Fruit fly (Drosophila melanogaster) whole organism, prepupa: Measurements from ENCODE around the gene CG9586.
A peak's percentile ranks its signal among the peaks of the same experiment; 100 is the strongest.

Source experiments
- Blimp-1 ChIP-seq: fragments of 200-800 bp; sonication (Bioruptor generic); optimal IDR thresholded peaks from 3 replicates; lab custom pipeline; 2017; ENCODE audit warnings: missing biosample characterization, missing genetic modification characterization, mild to moderate bottlenecking, moderate library complexity, missing genetic modification reagents
- CG10631 ChIP-seq: fragments of 200-800 bp; sonication (Bioruptor generic); optimal IDR thresholded peaks from 2 replicates; lab custom pipeline; 2016; ENCODE audit warnings: missing biosample characterization, missing genetic modification characterization
- CG10669 ChIP-seq: fragments of 200-800 bp; sonication (Bioruptor generic); optimal IDR thresholded peaks from 3 replicates; lab custom pipeline; 2018; ENCODE audit warnings: missing biosample characterization, mild to moderate bottlenecking, missing genetic modification characterization, moderate library complexity
- CG11902 ChIP-seq: fragments of 200-800 bp; sonication (Bioruptor generic); optimal IDR thresholded peaks from 3 replicates; lab custom pipeline; 2016; ENCODE audit warnings: missing biosample characterization, missing genetic modification characterization
- CG15336 ChIP-seq: fragments of 200-800 bp; sonication (Bioruptor generic); IDR thresholded peaks from 2 replicates; pipeline ENCODE4 v1.3.6; 2022; ENCODE audit warnings: missing biosample characterization, missing genetic modification characterization
- CG1621 ChIP-seq: fragments of 200-800 bp; sonication (Bioruptor generic); optimal IDR thresholded peaks from 3 replicates; lab custom pipeline; 2018; ENCODE audit warnings: missing biosample characterization, mild to moderate bottlenecking, missing genetic modification characterization
- CG3032 ChIP-seq: fragments of 200-800 bp; optimal IDR thresholded peaks from 2 replicates; lab custom pipeline; 2019; ENCODE audit warnings: missing biosample characterization, mild to moderate bottlenecking, missing genetic modification characterization, moderate library complexity
- CG32006 ChIP-seq: fragments of 200-800 bp; sonication (Bioruptor generic); optimal IDR thresholded peaks from 3 replicates; lab custom pipeline; 2017; ENCODE audit warnings: missing biosample characterization, mild to moderate bottlenecking, missing genetic modification characterization
- CG34406 ChIP-seq: fragments of 200-800 bp; sonication (Bioruptor generic); optimal IDR thresholded peaks from 3 replicates; lab custom pipeline; 2016; ENCODE audit warnings: missing biosample characterization, missing genetic modification characterization
- CG3919 ChIP-seq: fragments of 200-800 bp; sonication (Bioruptor generic); optimal IDR thresholded peaks from 3 replicates; lab custom pipeline; 2016; ENCODE audit warnings: missing biosample characterization, missing genetic modification characterization
- CG6163 ChIP-seq: fragments of 200-800 bp; sonication (Bioruptor generic); IDR thresholded peaks from 3 replicates; pipeline ENCODE4 v1.3.6; 2022; ENCODE audit warnings: missing biosample characterization, missing genetic modification characterization
- CG6276 ChIP-seq: fragments of 200-800 bp; sonication (Bioruptor generic); optimal IDR thresholded peaks from 2 replicates; lab custom pipeline; 2017; ENCODE audit warnings: missing biosample characterization, mild to moderate bottlenecking, missing genetic modification characterization
- CG6792 ChIP-seq: fragments of 200-800 bp; sonication (Bioruptor generic); optimal IDR thresholded peaks from 3 replicates; lab custom pipeline; 2016; ENCODE audit warnings: missing biosample characterization, missing genetic modification characterization
- CG6808 ChIP-seq: fragments of 200-800 bp; sonication (Bioruptor generic); optimal IDR thresholded peaks from 3 replicates; lab custom pipeline; 2017; ENCODE audit warnings: missing biosample characterization, missing genetic modification characterization, mild to moderate bottlenecking, moderate library complexity, missing genetic modification reagents
- CG6854 ChIP-seq: fragments of 200-800 bp; sonication (Bioruptor generic); optimal IDR thresholded peaks from 2 replicates; lab custom pipeline; 2017; ENCODE audit warnings: missing biosample characterization, mild to moderate bottlenecking, missing genetic modification characterization
- CG7368 ChIP-seq: fragments of 200-800 bp; sonication (Bioruptor generic); optimal IDR thresholded peaks from 3 replicates; lab custom pipeline; 2016; ENCODE audit warnings: missing biosample characterization, missing genetic modification characterization
- CG8119 ChIP-seq: fragments of 200-800 bp; sonication (Bioruptor generic); IDR thresholded peaks from 3 replicates; pipeline ENCODE4 v1.3.6; 2022; ENCODE audit warnings: missing biosample characterization, missing genetic modification characterization
- CG8632 ChIP-seq: fragments of 200-800 bp; sonication (Bioruptor generic); optimal IDR thresholded peaks from 3 replicates; lab custom pipeline; 2016; ENCODE audit warnings: missing biosample characterization, missing genetic modification characterization
- CG9139 ChIP-seq: fragments of 200-800 bp; sonication (Bioruptor generic); optimal IDR thresholded peaks from 3 replicates; lab custom pipeline; 2017; ENCODE audit warnings: missing biosample characterization, mild to moderate bottlenecking, missing genetic modification characterization
- Eip75B ChIP-seq: fragments of 200-800 bp; sonication (Bioruptor generic); optimal IDR thresholded peaks from 3 replicates; lab custom pipeline; 2016; ENCODE audit warnings: missing biosample characterization, missing genetic modification characterization
- Eip78C ChIP-seq: fragments of 200-800 bp; sonication (Bioruptor generic); peaks from one replicate; lab custom pipeline; 2016; ENCODE audit warnings: missing biosample characterization, missing genetic modification characterization
- Eip93F ChIP-seq: fragments of 200-800 bp; sonication (Bioruptor generic); optimal IDR thresholded peaks from 2 replicates; lab custom pipeline; 2016; ENCODE audit warnings: missing biosample characterization, mild to moderate bottlenecking, missing genetic modification characterization
- Ets96B ChIP-seq: fragments of 200-800 bp; optimal IDR thresholded peaks from 2 replicates; lab custom pipeline; 2019; ENCODE audit warnings: missing biosample characterization, mild to moderate bottlenecking, missing genetic modification characterization, moderate library complexity
- Gug ChIP-seq: fragments of 200-800 bp; sonication (Bioruptor generic); IDR thresholded peaks from 2 replicates; pipeline ENCODE4 v1.3.6; 2022; ENCODE audit warnings: missing biosample characterization, missing genetic modification characterization
- Hr4 ChIP-seq: fragments of 200-800 bp; sonication (Bioruptor generic); optimal IDR thresholded peaks from 3 replicates; lab custom pipeline; 2016; ENCODE audit warnings: missing biosample characterization, missing genetic modification characterization
- Lpt ChIP-seq: fragments of 200-800 bp; sonication (Bioruptor generic); optimal IDR thresholded peaks from 3 replicates; lab custom pipeline; 2016; ENCODE audit warnings: missing biosample characterization, missing genetic modification characterization
- Sox102F ChIP-seq: fragments of 200-800 bp; sonication (Bioruptor generic); optimal IDR thresholded peaks from 2 replicates; lab custom pipeline; 2016; ENCODE audit warnings: missing biosample characterization, mild to moderate bottlenecking, missing genetic modification characterization
- Sox14 ChIP-seq: fragments of 200-800 bp; sonication (Bioruptor generic); optimal IDR thresholded peaks from 3 replicates; lab custom pipeline; 2016; ENCODE audit warnings: missing biosample characterization, missing genetic modification characterization
- Sox15 ChIP-seq: fragments of 200-800 bp; sonication (Bioruptor generic); optimal IDR thresholded peaks from 3 replicates; lab custom pipeline; 2016; ENCODE audit warnings: missing biosample characterization, missing genetic modification characterization
- achi ChIP-seq: fragments of 200-800 bp; sonication (Bioruptor generic); optimal IDR thresholded peaks from 3 replicates; lab custom pipeline; 2016; ENCODE audit warnings: missing biosample characterization, missing genetic modification characterization
- acj6 ChIP-seq: fragments of 200-800 bp; sonication (Bioruptor generic); optimal IDR thresholded peaks from 3 replicates; lab custom pipeline; 2016; ENCODE audit warnings: missing biosample characterization, missing genetic modification characterization
- cyc ChIP-seq: fragments of 200-800 bp; sonication (Bioruptor generic); optimal IDR thresholded peaks from 3 replicates; lab custom pipeline; 2016; ENCODE audit warnings: missing biosample characterization, missing genetic modification characterization
- dsx ChIP-seq: fragments of 200-800 bp; optimal IDR thresholded peaks from 3 replicates; lab custom pipeline; 2019; ENCODE audit warnings: missing biosample characterization, mild to moderate bottlenecking, missing genetic modification characterization, moderate library complexity; ENCODE audit not compliant: poor library complexity, severe bottlenecking
- eg ChIP-seq: fragments of 200-800 bp; sonication (Bioruptor generic); IDR thresholded peaks from 3 replicates; pipeline ENCODE4 v1.3.6; 2022; ENCODE audit warnings: missing biosample characterization, missing genetic modification characterization
- esn ChIP-seq: fragments of 200-800 bp; sonication (Bioruptor generic); optimal IDR thresholded peaks from 2 replicates; lab custom pipeline; 2016; ENCODE audit warnings: missing biosample characterization, mild to moderate bottlenecking, missing genetic modification characterization, moderate library complexity
- fkh ChIP-seq: fragments of 200-800 bp; sonication (Bioruptor generic); optimal IDR thresholded peaks from 3 replicates; lab custom pipeline; 2017; ENCODE audit warnings: missing biosample characterization, mild to moderate bottlenecking, missing genetic modification characterization, moderate library complexity
- net ChIP-seq: fragments of 200-800 bp; sonication (Bioruptor generic); optimal IDR thresholded peaks from 3 replicates; lab custom pipeline; 2016; ENCODE audit warnings: missing biosample characterization, missing genetic modification characterization
- pdm3 ChIP-seq: fragments of 200-800 bp; sonication (Bioruptor generic); optimal IDR thresholded peaks from 3 replicates; lab custom pipeline; 2016; ENCODE audit warnings: missing biosample characterization, missing genetic modification characterization
- salr ChIP-seq, 2 experiments: fragments of 200-800 bp; sonication (Bioruptor generic); optimal IDR thresholded peaks; 3 replicates each; lab custom pipeline; 2016 to 2018; ENCODE audit warnings: missing biosample characterization in 2 of 2, missing genetic modification characterization in 2 of 2, mild to moderate bottlenecking in 1 of 2
- spab ChIP-seq: fragments of 200-800 bp; sonication (Bioruptor generic); optimal IDR thresholded peaks from 2 replicates; lab custom pipeline; 2017; ENCODE audit warnings: missing biosample characterization, mild to moderate bottlenecking, missing genetic modification characterization, missing genetic modification reagents
- ss ChIP-seq, 2 experiments: fragments of 200-800 bp; sonication (Bioruptor generic); optimal IDR thresholded peaks; 2 replicates in 1 of 2; 3 replicates in 1 of 2; lab custom pipeline; 2017 to 2018; ENCODE audit warnings: mild to moderate bottlenecking in 2 of 2, missing biosample characterization in 2 of 2, missing genetic modification characterization in 2 of 2, moderate library complexity in 1 of 2
- topi ChIP-seq: fragments of 200-800 bp; sonication (Bioruptor generic); optimal IDR thresholded peaks from 3 replicates; lab custom pipeline; 2016; ENCODE audit warnings: missing biosample characterization, missing genetic modification characterization
- vri ChIP-seq: fragments of 200-800 bp; sonication (Bioruptor generic); optimal IDR thresholded peaks from 3 replicates; lab custom pipeline; 2016; ENCODE audit warnings: missing biosample characterization, mild to moderate bottlenecking, missing genetic modification characterization

The CG9586 gene

DNA sequence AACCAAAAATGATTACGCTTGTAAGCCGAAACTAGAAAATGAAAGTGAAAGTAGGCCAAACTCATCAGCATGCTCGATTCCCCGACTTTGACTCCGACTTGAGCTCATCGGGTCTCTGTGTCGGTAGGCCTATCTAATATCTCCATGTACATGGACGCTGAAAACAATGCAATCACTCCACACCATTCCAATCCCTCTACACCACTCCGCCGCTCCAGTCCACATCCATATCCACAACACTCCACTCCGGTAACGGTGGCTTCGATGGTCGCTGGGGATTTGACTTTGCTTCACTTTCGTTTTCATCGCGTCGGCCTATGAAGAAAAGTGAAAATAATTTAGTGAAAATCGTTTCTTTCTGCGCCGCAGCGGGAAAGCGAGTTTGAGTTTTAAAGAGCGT lies 27.4 kb upstream of the CG9586 start:
- TF ChIP-seq pdm3 (GFP tag; lab: Kevin White, UChicago) (no peak), CG15336 (peak; percentile 32; the same call in 1 of the 2 replicates), CG7368 (GFP tag; lab: Kevin White, UChicago) (no peak), CG34406 (GFP tag; lab: Kevin White, UChicago) (no peak), achi (GFP tag; lab: Kevin White, UChicago) (no peak)

DNA sequence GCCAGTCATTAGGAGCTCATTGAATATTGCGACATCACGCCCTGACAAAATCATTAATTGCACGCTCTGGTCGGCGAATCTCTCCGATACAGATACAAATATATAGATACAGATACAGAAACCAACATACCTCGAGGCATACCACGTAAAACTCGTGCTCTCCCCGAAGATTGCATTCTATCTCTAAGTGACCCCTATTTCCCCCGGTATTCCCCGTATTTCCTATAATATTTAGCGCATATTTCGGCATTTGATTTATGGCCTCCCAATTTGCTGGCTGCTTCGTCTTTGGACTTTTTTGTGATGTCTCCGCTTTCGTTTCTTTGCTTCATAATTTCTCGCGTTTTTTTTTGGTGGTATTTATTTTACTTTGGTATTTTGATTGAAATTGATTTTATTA lies 26.0 kb upstream of the CG9586 start:
- TF ChIP-seq pdm3 (GFP tag; lab: Kevin White, UChicago) (no peak), Sox102F (GFP tag; lab: Kevin White, UChicago) (no peak), vri (GFP tag; lab: Kevin White, UChicago) (peak; percentile 11), eg (GFP tag; lab: Robert Waterston, UW) (no peak), CG7368 (GFP tag; lab: Kevin White, UChicago) (no peak), CG3919 (no peak), Lpt (GFP tag; lab: Kevin White, UChicago) (no peak)

DNA sequence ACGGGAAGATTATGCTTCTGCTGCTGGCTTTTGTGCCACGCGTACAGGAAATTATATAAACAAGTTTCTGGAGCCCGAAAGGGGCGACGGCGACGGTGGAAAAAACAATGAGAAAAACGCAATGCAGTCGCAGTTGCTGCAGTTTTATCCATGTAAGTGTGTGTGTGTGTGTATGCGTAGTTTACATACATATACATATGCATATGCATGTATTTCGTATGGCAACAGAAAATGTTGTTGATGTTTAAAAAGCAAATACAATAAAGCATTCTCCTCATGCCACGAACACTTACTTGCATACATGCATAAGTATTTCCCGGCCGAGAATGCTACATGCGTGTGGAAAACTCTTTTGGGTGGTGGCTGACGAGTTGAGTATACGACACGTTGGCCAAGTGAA lies 24.0 kb upstream of the CG9586 start:
- TF ChIP-seq Eip78C (peak; percentile 82), CG6163 (GFP tag; lab: Robert Waterston, UW) (peak; percentile 57; the same call in 2 of the 3 replicates), CG3919 (peak; percentile 17), CG8119 (peak; percentile 37; the same call in 2 of the 3 replicates), CG6808 (peak; percentile 66), net (no peak), fkh (GFP tag; lab: Kevin White, UChicago) (peak; percentile 83), Sox15 (GFP tag; lab: Kevin White, UChicago) (no peak), CG10631 (GFP tag; lab: Kevin White, UChicago) (peak; percentile 48), CG11902 (GFP tag; lab: Kevin White, UChicago) (no peak), dsx (GFP tag; lab: Kevin White, UChicago) (peak; percentile 39), achi (GFP tag; lab: Kevin White, UChicago) (peak; percentile 26), CG6854 (GFP tag; lab: Kevin White, UChicago) (no peak), cyc (GFP tag; lab: Kevin White, UChicago) (no peak), Gug (GFP tag; lab: Robert Waterston, UW) (peak; percentile 17; the same call in 1 of the 2 replicates), Hr4 (GFP tag; lab: Kevin White, UChicago) (peak; percentile 5), CG6276 (peak; percentile 40), topi (GFP tag; lab: Kevin White, UChicago) (no peak), CG15336 (peak; percentile 44; the same call in 1 of the 2 replicates), Eip93F (GFP tag; lab: Kevin White, UChicago) (no peak), Sox14 (GFP tag; lab: Kevin White, UChicago) (peak; percentile 56), CG32006 (GFP tag; lab: Kevin White, UChicago) (peak; percentile 9), CG3032 (tag; lab: Kevin White, UChicago) (peak; percentile 35), CG1621 (peak; percentile 39), CG8632 (GFP tag; lab: Kevin White, UChicago) (peak; percentile 26), Lpt (GFP tag; lab: Kevin White, UChicago) (peak; percentile 23), CG9139 (GFP tag; lab: Kevin White, UChicago) (peak; percentile 38), Blimp-1 (GFP tag; lab: Kevin White, UChicago) (no peak), CG10669 (peak; percentile 37), ss (GFP tag; optimal IDR thresholded peaks at IDR 0.05; lab: Kevin White, UChicago) (peak; percentile 75 to 77), acj6 (GFP tag; lab: Kevin White, UChicago) (no peak), spab (GFP tag; lab: Kevin White, UChicago) (peak; percentile 47), CG34406 (GFP tag; lab: Kevin White, UChicago) (peak; percentile 46), vri (GFP tag; lab: Kevin White, UChicago) (peak; percentile 49), Ets96B (tag; lab: Kevin White, UChicago) (peak; percentile 17), CG6792 (GFP tag; lab: Kevin White, UChicago) (peak; percentile 25), Eip75B (peak; percentile 7), salr (GFP tag; optimal IDR thresholded peaks at IDR 0.05; lab: Kevin White, UChicago) (peak in 1 of 2 experiments; percentile 43), pdm3 (GFP tag; lab: Kevin White, UChicago) (peak; percentile 3), eg (GFP tag; lab: Robert Waterston, UW) (peak; percentile 39; the same call in 1 of the 3 replicates), esn (GFP tag; lab: Kevin White, UChicago) (peak; percentile 1)
